Worm (Caenorhabditis elegans) whole organism, mixed stage, embryonic: Measurements from ENCODE around the gene W04H10.1.

Experiments
- M03D4.4 ChIP-seq: sonication (generic microtip); optimal IDR thresholded peaks from 2 replicates; lab custom pipeline; 2017; ENCODE audit warnings: mild to moderate bottlenecking, missing genetic modification characterization, missing compliant biosample characterization
- bed-3 ChIP-seq: fragments of 200-800 bp; sonication (Bioruptor generic); optimal IDR thresholded peaks from 3 replicates; lab custom pipeline; 2018; ENCODE audit warnings: mild to moderate bottlenecking, missing genetic modification characterization, moderate library complexity, missing compliant biosample characterization
- blmp-1 ChIP-seq: fragments of 150-350 bp; optimal IDR thresholded peaks from 2 replicates; lab custom pipeline; 2014; ENCODE audit warnings: missing biosample characterization, missing genetic modification characterization
- ceh-39 ChIP-seq: fragments of 150-350 bp; optimal IDR thresholded peaks from 2 replicates; lab custom pipeline; 2014; ENCODE audit warnings: missing biosample characterization, missing genetic modification characterization
- ceh-43 ChIP-seq: fragments of 200-800 bp; sonication (Bioruptor generic); optimal IDR thresholded peaks from 2 replicates; lab custom pipeline; 2018; ENCODE audit warnings: mild to moderate bottlenecking, missing genetic modification characterization, moderate library complexity, missing compliant biosample characterization
- ceh-83 ChIP-seq: fragments of 200-800 bp; sonication (Bioruptor generic); optimal IDR thresholded peaks from 2 replicates; lab custom pipeline; 2018; ENCODE audit warnings: mild to moderate bottlenecking, missing genetic modification characterization, missing compliant biosample characterization
- ces-1 ChIP-seq: fragments of 150-350 bp; optimal IDR thresholded peaks from 2 replicates; lab custom pipeline; 2014; ENCODE audit warnings: missing biosample characterization, missing genetic modification reagents, missing genetic modification characterization
- cnd-1 ChIP-seq: fragments of 200-800 bp; sonication (Bioruptor generic); optimal IDR thresholded peaks from 2 replicates; lab custom pipeline; 2018; ENCODE audit warnings: mild to moderate bottlenecking, missing genetic modification characterization, missing compliant biosample characterization
- elt-1 ChIP-seq: sonication (generic microtip); optimal IDR thresholded peaks from 2 replicates; lab custom pipeline; 2017; ENCODE audit warnings: missing genetic modification characterization, mild to moderate bottlenecking, missing compliant biosample characterization, antibody characterized with exemption, moderate library complexity, borderline replicate concordance; ENCODE audit not compliant: insufficient read depth
- elt-3 ChIP-seq: fragments of 150-350 bp; optimal IDR thresholded peaks from 2 replicates; lab custom pipeline; 2014; ENCODE audit warnings: missing biosample characterization, missing genetic modification characterization
- flh-1 ChIP-seq: fragments of 200-800 bp; sonication (Bioruptor generic); optimal IDR thresholded peaks from 2 replicates; lab custom pipeline; 2018; ENCODE audit warnings: mild to moderate bottlenecking, missing genetic modification characterization, moderate library complexity, missing compliant biosample characterization
- ham-2 ChIP-seq: fragments of 200-800 bp; sonication (Bioruptor generic); optimal IDR thresholded peaks from 2 replicates; lab custom pipeline; 2018; ENCODE audit warnings: mild to moderate bottlenecking, missing genetic modification characterization, missing compliant biosample characterization
- hlh-1 ChIP-seq: fragments of 150-350 bp; optimal IDR thresholded peaks from 2 replicates; lab custom pipeline; 2014; ENCODE audit warnings: missing biosample characterization, missing genetic modification reagents, missing genetic modification characterization
- lin-13 ChIP-seq: fragments of 150-350 bp; optimal IDR thresholded peaks from 2 replicates; lab custom pipeline; 2014; ENCODE audit warnings: missing biosample characterization, missing genetic modification characterization
- lsy-2 ChIP-seq: fragments of 150-350 bp; optimal IDR thresholded peaks from 2 replicates; lab custom pipeline; 2014; ENCODE audit warnings: missing biosample characterization, missing genetic modification characterization
- mab-5 ChIP-seq: fragments of 150-350 bp; optimal IDR thresholded peaks from 2 replicates; lab custom pipeline; 2014; ENCODE audit warnings: missing biosample characterization, missing genetic modification characterization
- mep-1 ChIP-seq: fragments of 150-350 bp; optimal IDR thresholded peaks from 2 replicates; lab custom pipeline; 2017; ENCODE audit warnings: missing biosample characterization, missing genetic modification reagents, missing genetic modification characterization, inconsistent platforms
- mls-2 ChIP-seq: sonication (generic microtip); optimal IDR thresholded peaks from 2 replicates; lab custom pipeline; 2016; ENCODE audit warnings: mild to moderate bottlenecking, missing genetic modification characterization, moderate library complexity, missing compliant biosample characterization
- nhr-12 ChIP-seq: fragments of 150-350 bp; optimal IDR thresholded peaks from 2 replicates; lab custom pipeline; 2014; ENCODE audit warnings: missing biosample characterization, missing genetic modification characterization
- nhr-2 ChIP-seq: fragments of 150-350 bp; optimal IDR thresholded peaks from 2 replicates; lab custom pipeline; 2014; ENCODE audit warnings: missing biosample characterization, missing genetic modification characterization
- nhr-237 ChIP-seq: fragments of 150-350 bp; optimal IDR thresholded peaks from 2 replicates; lab custom pipeline; 2014; ENCODE audit warnings: missing biosample characterization, missing genetic modification characterization
- nhr-28 ChIP-seq: fragments of 150-350 bp; optimal IDR thresholded peaks from 2 replicates; lab custom pipeline; 2014; ENCODE audit warnings: missing biosample characterization, missing genetic modification characterization
- sem-2 ChIP-seq: fragments of 200-800 bp; sonication (Bioruptor generic); optimal IDR thresholded peaks from 2 replicates; lab custom pipeline; 2018; ENCODE audit warnings: mild to moderate bottlenecking, missing genetic modification characterization, missing compliant biosample characterization
- snpc-4 ChIP-seq: fragments of 150-350 bp; optimal IDR thresholded peaks from 2 replicates; lab custom pipeline; 2014; ENCODE audit warnings: missing biosample characterization, missing genetic modification characterization
- sptf-1 ChIP-seq: sonication (generic microtip); optimal IDR thresholded peaks from 2 replicates; lab custom pipeline; 2017; ENCODE audit warnings: mild to moderate bottlenecking, missing genetic modification characterization, moderate library complexity, missing compliant biosample characterization
- unc-120 ChIP-seq: sonication (generic microtip); optimal IDR thresholded peaks from 2 replicates; lab custom pipeline; 2017; ENCODE audit warnings: missing genetic modification characterization, missing compliant biosample characterization; ENCODE audit not compliant: poor library complexity, severe bottlenecking
- unc-39 ChIP-seq: fragments of 150-350 bp; optimal IDR thresholded peaks from 2 replicates; lab custom pipeline; 2014; ENCODE audit warnings: missing biosample characterization, missing genetic modification characterization
- unc-62 ChIP-seq: fragments of 150-350 bp; optimal IDR thresholded peaks from 2 replicates; lab custom pipeline; 2014; ENCODE audit warnings: missing biosample characterization, missing genetic modification reagents, missing genetic modification characterization
- zip-8 ChIP-seq: fragments of 150-350 bp; optimal IDR thresholded peaks from 2 replicates; lab custom pipeline; 2014; ENCODE audit warnings: missing biosample characterization, missing genetic modification characterization

The W04H10.1 gene

ce11 chrII:624443-624842 lies 15.6 kb downstream of the W04H10.1 start, which contains the start of gene T04B8.5:
T04B8.5 (minus strand) TSS chrII:624543.
- peak; percentile 86 for TF ChIP-seq zip-8 (tag; lab: Kevin White, UChicago)
- no peak for TF ChIP-seq unc-120 (tag; lab: Kevin White, UChicago)
- TF ChIP-seq ceh-83 (GFP tag; lab: Kevin White, UChicago): no peak

- TF ChIP-seq ceh-39 (tag; lab: Kevin White, UChicago) (peak; percentile 13), nhr-2 (tag; lab: Kevin White, UChicago) (peak; percentile 90), mep-1 (peak; percentile 53), unc-62 (GFP tag; lab: Kevin White, UChicago) (peak; percentile 42), mab-5 (tag; lab: Kevin White, UChicago) (no peak), lin-13 (peak; percentile 6), nhr-12 (tag; lab: Kevin White, UChicago) (no peak)
Observed at ce11 chrII:625926-626325, 17.1 kb downstream of the W04H10.1 start.

- TF ChIP-seq elt-1 (tag; lab: Kevin White, UChicago) (no peak), blmp-1 (no peak), cnd-1 (tag; lab: Kevin White, UChicago) (no peak), M03D4.4 (tag; lab: Kevin White, UChicago) (no peak), mls-2 (no peak), mab-5 (tag; lab: Kevin White, UChicago) (no peak), sptf-1 (no peak), lsy-2 (no peak), flh-1 (no peak), nhr-12 (tag; lab: Kevin White, UChicago) (no peak), ceh-39 (tag; lab: Kevin White, UChicago) (no peak), unc-120 (tag; lab: Kevin White, UChicago) (no peak), bed-3 (GFP tag; lab: Kevin White, UChicago) (no peak), sem-2 (no peak), ceh-83 (GFP tag; lab: Kevin White, UChicago) (no peak), unc-39 (no peak), elt-3 (no peak), ceh-43 (no peak), nhr-237 (tag; lab: Kevin White, UChicago) (no peak)
Observed at ce11 chrII:627205-627604, 18.3 kb downstream of the W04H10.1 start, which contains the start of gene arrd-1. arrd-1 (plus strand) TSS chrII:627505.

ce11 chrII:627913-628312 lies 19.1 kb downstream of the W04H10.1 start:
- no peak for TF ChIP-seq snpc-4 (tag; lab: Kevin White, UChicago)
- TF ChIP-seq nhr-2 (tag; lab: Kevin White, UChicago): no peak

ce11 chrII:633984-634383 lies 25.1 kb downstream of the W04H10.1 start, which contains the start of gene T04B8.1:
T04B8.1 (plus strand) TSS chrII:634284.
- TF ChIP-seq unc-62 (GFP tag; lab: Kevin White, UChicago) (no peak), nhr-2 (tag; lab: Kevin White, UChicago) (no peak), mab-5 (tag; lab: Kevin White, UChicago) (no peak), sem-2 (no peak), lin-13 (no peak), nhr-28 (tag; lab: Kevin White, UChicago) (no peak), blmp-1 (no peak)
- TF ChIP-seq, all 35 proteins: peak for 0

- TF ChIP-seq ces-1 (GFP tag; lab: Kevin White, UChicago) (no peak), unc-62 (GFP tag; lab: Kevin White, UChicago) (no peak), mep-1 (no peak), hlh-1 (no peak), elt-3 (no peak)
Observed at ce11 chrII:639467-639866, 30.6 kb downstream of the W04H10.1 start, which contains the start of gene K07E8.6. K07E8.6 (minus strand) TSS chrII:639567.

- no peak for TF ChIP-seq M03D4.4 (tag; lab: Kevin White, UChicago)
- TF ChIP-seq ham-2 (GFP tag; lab: Kevin White, UChicago): peak; percentile 9
Observed at ce11 chrII:643733-644132, 34.9 kb downstream of the W04H10.1 start.
